Fruit fly (Drosophila melanogaster) whole organism, embryonic: ENCODE results near the gene CG34278.

Experiments
- Adf1 ChIP-seq: fragments of 200-800 bp; sonication (Bioruptor generic); IDR thresholded peaks from 2 replicates; pipeline ENCODE4 v1.3.6; 2022; ENCODE audit warnings: missing biosample characterization, missing genetic modification characterization
- BEAF-32 ChIP-seq: fragments of 200-800 bp; sonication (Bioruptor generic); optimal IDR thresholded peaks from 3 replicates; lab custom pipeline; 2017; ENCODE audit warnings: missing biosample characterization, missing genetic modification characterization, mild to moderate bottlenecking, moderate library complexity, missing genetic modification reagents
- CG11696 ChIP-seq: fragments of 200-800 bp; sonication (Bioruptor generic); IDR thresholded peaks from 2 replicates; pipeline ENCODE4 v1.3.6; 2022; ENCODE audit warnings: missing biosample characterization, missing genetic modification characterization
- CG14965 ChIP-seq: fragments of 200-800 bp; sonication (Bioruptor generic); optimal IDR thresholded peaks from 2 replicates; lab custom pipeline; 2016; ENCODE audit warnings: missing biosample characterization, missing genetic modification characterization, borderline replicate concordance
- CG15514 ChIP-seq: fragments of 200-800 bp; sonication (Bioruptor generic); optimal IDR thresholded peaks from 3 replicates; lab custom pipeline; 2017; ENCODE audit warnings: missing biosample characterization, missing genetic modification characterization, mild to moderate bottlenecking, moderate library complexity, missing genetic modification reagents
- CG1602 ChIP-seq: fragments of 200-800 bp; sonication (Bioruptor generic); optimal IDR thresholded peaks from 3 replicates; lab custom pipeline; 2016; ENCODE audit warnings: missing biosample characterization, missing genetic modification characterization
- CG17385 ChIP-seq: fragments of 200-800 bp; sonication (Bioruptor generic); optimal IDR thresholded peaks from 3 replicates; lab custom pipeline; 2018; ENCODE audit warnings: missing biosample characterization, mild to moderate bottlenecking, missing genetic modification characterization
- CG2120 ChIP-seq: fragments of 200-800 bp; sonication (Bioruptor generic); optimal IDR thresholded peaks from 3 replicates; lab custom pipeline; 2016; ENCODE audit warnings: missing biosample characterization, missing genetic modification characterization
- CG30431 ChIP-seq: fragments of 200-800 bp; sonication (Bioruptor generic); optimal IDR thresholded peaks from 2 replicates; lab custom pipeline; 2017; ENCODE audit warnings: missing biosample characterization, missing genetic modification characterization
- CG33557 ChIP-seq: fragments of 200-800 bp; sonication (Bioruptor generic); optimal IDR thresholded peaks from 2 replicates; lab custom pipeline; 2019; ENCODE audit warnings: missing biosample characterization, mild to moderate bottlenecking, missing genetic modification characterization, moderate library complexity
- CG43689 ChIP-seq: fragments of 200-800 bp; sonication (Bioruptor generic); IDR thresholded peaks from 2 replicates; pipeline ENCODE4 v1.3.6; 2022; ENCODE audit warnings: missing biosample characterization, missing genetic modification characterization
- CG6683 ChIP-seq: fragments of 200-800 bp; sonication (Bioruptor generic); optimal IDR thresholded peaks from 2 replicates; lab custom pipeline; 2017; ENCODE audit warnings: missing biosample characterization, mild to moderate bottlenecking, missing genetic modification characterization, missing genetic modification reagents
- CG7556 ChIP-seq: fragments of 200-800 bp; sonication (Bioruptor generic); optimal IDR thresholded peaks from 2 replicates; lab custom pipeline; 2017; ENCODE audit warnings: missing biosample characterization, mild to moderate bottlenecking, missing genetic modification characterization
- CG8944 ChIP-seq: fragments of 200-800 bp; sonication (Bioruptor generic); optimal IDR thresholded peaks from 3 replicates; lab custom pipeline; 2016; ENCODE audit warnings: missing biosample characterization, missing genetic modification characterization
- Chrac-16 ChIP-seq: fragments of 200-800 bp; sonication (Bioruptor generic); optimal IDR thresholded peaks from 3 replicates; lab custom pipeline; 2016; ENCODE audit warnings: missing biosample characterization, missing genetic modification characterization
- Dek ChIP-seq: fragments of 200-800 bp; sonication (Bioruptor generic); optimal IDR thresholded peaks from 3 replicates; lab custom pipeline; 2019; ENCODE audit warnings: missing biosample characterization, mild to moderate bottlenecking, missing genetic modification characterization, moderate library complexity
- Dip2 ChIP-seq: fragments of 200-800 bp; sonication (Bioruptor generic); IDR thresholded peaks from 2 replicates; pipeline ENCODE4 v1.3.6; 2022; ENCODE audit warnings: missing biosample characterization, missing genetic modification characterization
- Drgx ChIP-seq: fragments of 200-800 bp; sonication (Bioruptor generic); IDR thresholded peaks from 2 replicates; pipeline ENCODE4 v1.3.6; 2022; ENCODE audit warnings: missing biosample characterization, missing genetic modification characterization
- Hr3 ChIP-seq: fragments of 200-800 bp; sonication (Bioruptor generic); optimal IDR thresholded peaks from 3 replicates; lab custom pipeline; 2016; ENCODE audit warnings: missing biosample characterization, missing genetic modification characterization
- NFAT ChIP-seq: fragments of 200-800 bp; sonication (Bioruptor generic); IDR thresholded peaks from 2 replicates; pipeline ENCODE4 v1.3.6; 2022; ENCODE audit warnings: missing biosample characterization, missing genetic modification characterization
- NK7.1 ChIP-seq: fragments of 200-800 bp; sonication (Bioruptor generic); optimal IDR thresholded peaks from 3 replicates; lab custom pipeline; 2016; ENCODE audit warnings: missing biosample characterization, missing genetic modification characterization
- Oaz ChIP-seq: fragments of 200-800 bp; sonication (Bioruptor generic); IDR thresholded peaks from 2 replicates; pipeline ENCODE4 v1.3.6; 2022; ENCODE audit warnings: missing biosample characterization, missing genetic modification characterization
- Trl ChIP-seq, 3 experiments: fragments of >200 bp in 2 of 3; fragments of 200-800 bp in 1 of 3; sonication (Bioruptor generic) in 1 of 3; optimal IDR thresholded peaks; 2 replicates in 1 of 3; 3 replicates in 2 of 3; lab custom pipeline; 2016 to 2017; ENCODE audit warnings: missing biosample characterization in 1 of 3, missing genetic modification characterization in 1 of 3
- amos ChIP-seq: fragments of 200-800 bp; sonication (Bioruptor generic); IDR thresholded peaks from 2 replicates; pipeline ENCODE4 v1.3.6; 2022; ENCODE audit warnings: missing biosample characterization, missing genetic modification characterization; ENCODE audit not compliant: partially characterized antibody
- btn ChIP-seq: fragments of 200-800 bp; sonication (Bioruptor generic); optimal IDR thresholded peaks from 2 replicates; lab custom pipeline; 2016; ENCODE audit warnings: missing biosample characterization, missing genetic modification characterization
- cas ChIP-seq: fragments of 200-800 bp; sonication (Bioruptor generic); IDR thresholded peaks from 2 replicates; pipeline ENCODE4 v1.3.6; 2022; ENCODE audit warnings: missing biosample characterization, missing genetic modification characterization
- caup ChIP-seq: fragments of 200-800 bp; sonication (Bioruptor generic); optimal IDR thresholded peaks from 3 replicates; lab custom pipeline; 2017; ENCODE audit warnings: missing biosample characterization, mild to moderate bottlenecking, missing genetic modification characterization, moderate library complexity; ENCODE audit not compliant: severe bottlenecking
- ci ChIP-seq: fragments of 200-800 bp; sonication (Bioruptor generic); IDR thresholded peaks from 3 replicates; pipeline ENCODE4 v1.3.6; 2022; ENCODE audit warnings: missing biosample characterization, missing genetic modification characterization
- crp ChIP-seq, 2 experiments: fragments of 200-800 bp; sonication (Bioruptor generic); optimal IDR thresholded peaks; 2 replicates in 1 of 2; 3 replicates in 1 of 2; lab custom pipeline; 2017; ENCODE audit warnings: missing biosample characterization in 2 of 2, missing genetic modification characterization in 2 of 2, mild to moderate bottlenecking in 1 of 2, moderate library complexity in 1 of 2
- disco-r ChIP-seq: fragments of 200-800 bp; sonication (Bioruptor generic); optimal IDR thresholded peaks from 2 replicates; lab custom pipeline; 2016; ENCODE audit warnings: missing biosample characterization, missing genetic modification characterization
- emc ChIP-seq: fragments of 200-800 bp; sonication (Bioruptor generic); optimal IDR thresholded peaks from 2 replicates; lab custom pipeline; 2016; ENCODE audit warnings: missing biosample characterization, missing genetic modification characterization
- ems ChIP-seq: fragments of 200-800 bp; sonication (Bioruptor generic); optimal IDR thresholded peaks from 3 replicates; lab custom pipeline; 2016; ENCODE audit warnings: missing biosample characterization, missing genetic modification characterization
- en ChIP-seq: fragments of 200-800 bp; sonication (Bioruptor generic); optimal IDR thresholded peaks from 2 replicates; lab custom pipeline; 2016; ENCODE audit warnings: missing biosample characterization, missing genetic modification characterization
- fru ChIP-seq: fragments of >200 bp; optimal IDR thresholded peaks from 2 replicates; lab custom pipeline; 2017
- ftz-f1 ChIP-seq: fragments of 200-800 bp; sonication (Bioruptor generic); optimal IDR thresholded peaks from 2 replicates; lab custom pipeline; 2016; ENCODE audit warnings: missing biosample characterization, missing genetic modification characterization
- hb ChIP-seq: fragments of 200-800 bp; sonication (Bioruptor generic); IDR thresholded peaks from 3 replicates; pipeline ENCODE4 v1.3.6; 2022; ENCODE audit warnings: missing biosample characterization, missing genetic modification characterization; ENCODE audit not compliant: partially characterized antibody
- hth ChIP-seq: fragments of >200 bp; optimal IDR thresholded peaks from 2 replicates; lab custom pipeline; 2017; ENCODE audit warnings: inconsistent platforms
- kah ChIP-seq: fragments of 200-800 bp; sonication (Bioruptor generic); optimal IDR thresholded peaks from 2 replicates; lab custom pipeline; 2018; ENCODE audit warnings: missing biosample characterization, mild to moderate bottlenecking, missing genetic modification characterization
- klu ChIP-seq: fragments of 200-800 bp; sonication (Bioruptor generic); IDR thresholded peaks from 2 replicates; pipeline ENCODE4 v1.3.6; 2022; ENCODE audit warnings: missing biosample characterization, missing genetic modification characterization
- nerfin-2 ChIP-seq: fragments of 200-800 bp; sonication (Bioruptor generic); IDR thresholded peaks from 2 replicates; pipeline ENCODE4 v1.3.6; 2022; ENCODE audit warnings: missing biosample characterization, missing genetic modification characterization; ENCODE audit not compliant: partially characterized antibody
- nmo ChIP-seq: fragments of 200-800 bp; sonication (Bioruptor generic); optimal IDR thresholded peaks from 2 replicates; lab custom pipeline; 2018; ENCODE audit warnings: missing biosample characterization, mild to moderate bottlenecking, missing genetic modification characterization, moderate library complexity
- odd ChIP-seq: fragments of 200-800 bp; sonication (Bioruptor generic); optimal IDR thresholded peaks from 2 replicates; lab custom pipeline; 2017; ENCODE audit warnings: missing biosample characterization, mild to moderate bottlenecking, missing genetic modification characterization
- org-1 ChIP-seq: fragments of 200-800 bp; sonication (Bioruptor generic); optimal IDR thresholded peaks from 2 replicates; lab custom pipeline; 2017; ENCODE audit warnings: missing biosample characterization, missing genetic modification characterization
- pros ChIP-seq: fragments of 200-800 bp; sonication (Bioruptor generic); optimal IDR thresholded peaks from 3 replicates; lab custom pipeline; 2019; ENCODE audit warnings: missing biosample characterization, mild to moderate bottlenecking, missing genetic modification characterization, moderate library complexity
- pum ChIP-seq: fragments of 200-800 bp; sonication (Bioruptor generic); optimal IDR thresholded peaks from 2 replicates; lab custom pipeline; 2016; ENCODE audit warnings: missing biosample characterization, missing genetic modification characterization
- tgo ChIP-seq: fragments of 200-800 bp; sonication (Bioruptor generic); IDR thresholded peaks from 3 replicates; pipeline ENCODE4 v1.3.6; 2022; ENCODE audit warnings: missing biosample characterization, missing genetic modification characterization
- tna ChIP-seq: fragments of 200-800 bp; sonication (Bioruptor generic); IDR thresholded peaks from 2 replicates; pipeline ENCODE4 v1.3.6; 2022; ENCODE audit warnings: missing biosample characterization, missing genetic modification characterization; ENCODE audit not compliant: partially characterized antibody
- usp ChIP-seq: fragments of >200 bp; optimal IDR thresholded peaks from 2 replicates; lab custom pipeline; 2017; ENCODE audit warnings: missing biosample characterization, missing genetic modification characterization
- zen2 ChIP-seq: fragments of 200-800 bp; sonication (Bioruptor generic); IDR thresholded peaks from 3 replicates; pipeline ENCODE4 v1.3.6; 2022; ENCODE audit warnings: missing biosample characterization, missing genetic modification characterization; ENCODE audit not compliant: partially characterized antibody

Gene CG34278

DNA sequence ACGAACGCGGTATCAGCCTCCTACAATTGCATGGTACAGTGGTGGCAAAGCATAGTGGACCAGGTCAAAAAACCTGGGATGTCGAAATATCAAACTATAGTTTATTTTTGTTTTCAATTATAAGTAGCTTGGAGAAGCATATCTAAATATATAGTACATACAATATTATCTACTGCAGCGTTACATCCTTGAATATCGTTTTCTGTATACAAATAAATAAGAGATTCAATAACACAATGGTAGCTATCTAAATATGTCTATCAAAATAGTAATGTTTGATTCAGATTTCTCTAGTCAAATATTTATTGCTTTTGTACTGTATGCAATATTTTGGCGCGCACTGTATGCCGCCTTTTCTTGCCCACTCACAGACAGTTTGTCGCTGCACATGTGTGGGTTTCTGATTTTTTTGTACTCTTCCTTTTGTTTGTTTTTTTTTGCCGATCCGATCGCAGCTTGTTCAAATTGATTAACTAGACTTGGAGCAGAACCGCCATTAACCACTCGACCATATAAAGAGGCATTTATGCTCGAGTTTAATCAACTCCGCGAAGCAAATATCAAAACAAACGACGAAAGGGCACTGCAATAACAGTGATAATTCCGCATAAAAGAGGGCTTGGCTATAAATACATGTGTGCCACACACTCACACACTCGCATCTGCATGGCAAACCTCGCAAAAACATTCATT lies 39.5 kb upstream of the CG34278 start (continued):
- peak; percentile 96 for TF ChIP-seq org-1
- peak; percentile 95 for TF ChIP-seq Hr3 (GFP tag; lab: Kevin White, UChicago)
- TF ChIP-seq crp (GFP tag; optimal IDR thresholded peaks at IDR 0.05; lab: Kevin White, UChicago): peak in 1 of 2 experiments; percentile 53
- TF ChIP-seq usp (GFP tag; lab: Kevin White, UChicago): no peak
- TF ChIP-seq BEAF-32 (GFP tag; lab: Kevin White, UChicago): no peak
- TF ChIP-seq CG2120: peak; percentile 94
- peak; percentile 60 for TF ChIP-seq Adf1 (GFP tag; lab: Robert Waterston, UW)
- no peak for TF ChIP-seq hth
- TF ChIP-seq CG33557: peak; percentile 94
- TF ChIP-seq tna (GFP tag; lab: Robert Waterston, UW): no peak
- peak; percentile 41; the same call in 1 of the 2 replicates for TF ChIP-seq Dip2
- peak; percentile 94 for TF ChIP-seq caup (GFP tag; lab: Kevin White, UChicago)
- peak; percentile 80 for TF ChIP-seq CG15514
- no peak for TF ChIP-seq zen2
- TF ChIP-seq CG7556: peak; percentile 98
- TF ChIP-seq CG1602: peak; percentile 94
- TF ChIP-seq klu (GFP tag; lab: Robert Waterston, UW): peak; percentile 91
- peak; percentile 94 for TF ChIP-seq CG17385
- TF ChIP-seq Trl (optimal IDR thresholded peaks at IDR 0.05; lab: Kevin White, UChicago): no peak
- peak; percentile 91 for TF ChIP-seq Trl (GFP tag; optimal IDR thresholded peaks at IDR 0.05; lab: Kevin White, UChicago)
- peak; percentile 33 for TF ChIP-seq ftz-f1 (GFP tag; lab: Kevin White, UChicago)
- TF ChIP-seq emc (GFP tag; lab: Kevin White, UChicago): peak; percentile 53
- peak; percentile 84 for TF ChIP-seq CG11696
- peak; percentile 92 for TF ChIP-seq Dek (tag; lab: Kevin White, UChicago)
- TF ChIP-seq kah (GFP tag; lab: Kevin White, UChicago): peak; percentile 90
- TF ChIP-seq btn (GFP tag; lab: Kevin White, UChicago): peak; percentile 71
- TF ChIP-seq ems (GFP tag; lab: Kevin White, UChicago): peak; percentile 92
- TF ChIP-seq odd (GFP tag; lab: Kevin White, UChicago): peak; percentile 97
- peak; percentile 84 for TF ChIP-seq CG8944
- peak; percentile 64 for TF ChIP-seq pros (GFP tag; lab: Kevin White, UChicago)
- no peak for TF ChIP-seq nerfin-2 (GFP tag; lab: Robert Waterston, UW)
- peak; percentile 95 for TF ChIP-seq ci (GFP tag; lab: Robert Waterston, UW)
- TF ChIP-seq CG14965 (GFP tag; lab: Kevin White, UChicago): peak; percentile 55
- TF ChIP-seq pum (GFP tag; lab: Kevin White, UChicago): peak; percentile 87
- TF ChIP-seq CG6683 (GFP tag; lab: Kevin White, UChicago): peak; percentile 93
- TF ChIP-seq tgo (GFP tag; lab: Robert Waterston, UW): peak; percentile 95
- no peak for TF ChIP-seq hb (GFP tag; lab: Robert Waterston, UW)
- peak; percentile 78 for TF ChIP-seq cas (GFP tag; lab: Robert Waterston, UW)
- no peak for TF ChIP-seq fru
- TF ChIP-seq en: peak; percentile 80
- peak; percentile 94 for TF ChIP-seq Chrac-16 (GFP tag; lab: Kevin White, UChicago)
- peak; percentile 84 for TF ChIP-seq NK7.1
- peak; percentile 97 for TF ChIP-seq nmo (GFP tag; lab: Kevin White, UChicago)
- peak; percentile 85 for TF ChIP-seq NFAT (GFP tag; lab: Robert Waterston, UW)
- peak; percentile 89 for TF ChIP-seq disco-r (GFP tag; lab: Kevin White, UChicago)
- TF ChIP-seq amos (GFP tag; lab: Robert Waterston, UW): no peak
- TF ChIP-seq Drgx: peak; percentile 96
- peak; percentile 92 for TF ChIP-seq Oaz (GFP tag; lab: Robert Waterston, UW)
- peak; percentile 91 for TF ChIP-seq CG30431
- TF ChIP-seq CG43689 (GFP tag; lab: Robert Waterston, UW): peak; percentile 85
